Worm (Caenorhabditis elegans): ENCODE data around the gene F55G11.8.

DNA sequence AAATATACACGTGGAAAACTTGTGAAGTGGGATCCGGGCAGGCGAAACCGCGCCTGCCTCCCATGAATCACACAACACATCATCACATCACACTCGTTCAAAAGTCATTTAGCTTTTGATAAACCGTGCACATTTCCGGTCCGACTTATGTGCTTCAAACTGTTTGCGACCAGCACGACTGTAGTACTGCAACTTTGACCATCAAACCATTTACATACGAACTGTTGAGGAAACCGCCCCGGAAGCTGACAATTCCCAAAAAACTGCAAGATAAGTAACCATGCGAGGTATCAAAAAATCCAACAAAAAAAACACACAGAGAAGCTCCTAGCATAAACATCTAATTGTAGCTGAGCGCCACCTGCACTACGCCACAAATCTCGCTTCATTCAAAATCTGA is 10.2 kb downstream of the F55G11.8 start:
- TF ChIP-seq hlh-11 (tag; optimal IDR thresholded peaks at IDR 0.05) (no peak), php-3 (GFP tag; IDR thresholded peaks at IDR 0.05) (no peak), F26F4.8 (GFP tag; conservative IDR thresholded peaks at IDR 0.05) (no peak), pqm-1 (tag; optimal IDR thresholded peaks at IDR 0.05) (no peak), R02D3.7 (tag; optimal IDR thresholded peaks at IDR 0.05) (no peak), nhr-48 (tag; optimal IDR thresholded peaks at IDR 0.05) (no peak), unc-39 (tag; optimal IDR thresholded peaks at IDR 0.05) (no peak), Y48G9A.11 (GFP tag; IDR thresholded peaks at IDR 0.05) (no peak), nhr-11 (tag; optimal IDR thresholded peaks at IDR 0.05) (no peak), egl-27 (tag; optimal IDR thresholded peaks at IDR 0.05) (no peak), ama-1 (optimal IDR thresholded peaks at IDR 0.05) (no peak), duxl-1 (tag; optimal IDR thresholded peaks at IDR 0.05; ENCODE audit: poor library complexity) (no peak), mdl-1 (tag; optimal IDR thresholded peaks at IDR 0.05) (no peak)

All from whole organism, L4 larva.